Worm (Caenorhabditis elegans) whole organism, young adult: Measurements from ENCODE around the gene R10E11.5.

ENCODE experiments used
- chd-7 ChIP-seq: sonication (generic microtip); optimal IDR thresholded peaks from 2 replicates; lab custom pipeline; 2016; ENCODE audit warnings: mild to moderate bottlenecking, missing genetic modification characterization, moderate library complexity, missing compliant biosample characterization
- rcor-1 ChIP-seq: fragments of 200-800 bp; sonication (Bioruptor generic); IDR thresholded peaks from 2 replicates; pipeline ENCODE4 v1.3.6; 2022; ENCODE audit warnings: missing genetic modification reagents, missing genetic modification characterization, missing compliant biosample characterization

- TF ChIP-seq chd-7 (no peak), rcor-1 (GFP tag; lab: Robert Waterston, UW) (no peak)
Observed at ce11 chrIII:9760184-9760583, 29.3 kb downstream of the R10E11.5 start.
